Worm (Caenorhabditis elegans): Measurements from ENCODE around the gene hsp-4.
A peak's percentile ranks its signal among the peaks of the same experiment; 100 is the strongest.

DNA sequence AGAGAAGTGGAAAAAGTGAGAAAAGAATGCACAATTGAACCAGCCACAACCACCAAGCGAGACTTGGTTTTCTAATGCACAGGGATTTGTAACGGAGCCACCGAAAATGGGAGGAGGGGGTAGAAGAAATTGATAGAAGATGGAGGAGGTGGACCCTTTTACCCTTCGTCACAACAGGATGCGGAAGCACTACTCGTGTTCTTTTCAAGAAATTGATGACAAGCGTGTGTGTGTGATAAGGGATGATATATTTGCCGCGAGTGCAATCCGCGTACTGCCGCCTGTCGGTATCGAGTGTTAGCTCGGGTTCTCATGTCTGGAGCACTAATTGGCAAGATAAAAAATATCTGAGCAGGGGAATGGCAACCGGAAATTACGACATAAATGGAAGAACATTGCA lies 28.5 kb downstream of the hsp-4 start, which contains the start of gene F21D12.3:
- TF ChIP-seq ama-1 (optimal IDR thresholded peaks at IDR 0.05) (no peak), ama-1 (GFP tag; optimal IDR thresholded peaks at IDR 0.05) (no peak), F23B12.7 (tag; optimal IDR thresholded peaks at IDR 0.05; ENCODE audit: insufficient read depth) (no peak), sea-2 (GFP tag; IDR thresholded peaks at IDR 0.05) (no peak), chd-7 (tag; optimal IDR thresholded peaks at IDR 0.05) (peak; percentile 26), pbrm-1 (GFP tag; IDR thresholded peaks at IDR 0.05) (no peak), tbp1 (GFP tag; optimal IDR thresholded peaks at IDR 0.05) (no peak), C17E4.6 (GFP tag; IDR thresholded peaks at IDR 0.05) (no peak), efl-1 (GFP tag; optimal IDR thresholded peaks at IDR 0.05) (no peak), dpl-1 (GFP tag; optimal IDR thresholded peaks at IDR 0.05) (no peak), sdz-38 (tag; optimal IDR thresholded peaks at IDR 0.05) (no peak), snpc-4 (GFP tag; optimal IDR thresholded peaks at IDR 0.05) (no peak), snpc-4 (tag; optimal IDR thresholded peaks at IDR 0.05) (no peak), mxl-1 (tag; optimal IDR thresholded peaks at IDR 0.05) (no peak)

Measured in whole organism, young adult.